Worm (Caenorhabditis elegans): ENCODE measurements around the gene srh-141.

DNA sequence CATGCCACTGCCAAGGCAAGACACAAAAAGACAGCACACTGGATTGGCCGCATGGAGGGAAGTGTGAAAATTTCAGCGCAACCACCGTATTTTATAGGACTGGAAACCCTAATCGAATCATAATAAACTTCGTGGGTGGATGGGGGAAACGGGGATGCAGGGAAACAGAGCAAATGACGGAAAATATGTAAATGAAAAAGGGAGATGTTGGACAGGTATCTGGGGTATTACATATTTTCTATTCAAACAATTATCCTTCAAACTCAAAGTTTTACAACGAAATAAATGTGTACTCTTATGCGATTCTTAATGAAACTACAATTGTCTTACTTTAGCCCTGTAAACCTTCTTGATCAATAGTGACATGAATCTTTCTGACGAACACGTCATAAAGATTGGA, 24.0 kb upstream of the srh-141 start, which contains the start of gene F26D2.16:
- TF ChIP-seq ztf-4 (tag; optimal IDR thresholded peaks at IDR 0.05) (no peak), nhr-237 (tag; optimal IDR thresholded peaks at IDR 0.05) (no peak), nhr-28 (tag; optimal IDR thresholded peaks at IDR 0.05) (no peak)

Measured in whole organism, L3 larva.